Worm (Caenorhabditis elegans) whole organism, L3 larva: Measurements from ENCODE around the gene rpoa-1.
A peak's percentile ranks its signal among the peaks of the same experiment; 100 is the strongest.

ENCODE experiments used
- R02D3.7 ChIP-seq: fragments of 150-350 bp; optimal IDR thresholded peaks from 2 replicates; lab custom pipeline; 2014; ENCODE audit warnings: missing biosample characterization, missing genetic modification characterization
- ZK546.5 ChIP-seq: sonication (generic microtip); optimal IDR thresholded peaks from 2 replicates; lab custom pipeline; 2017; ENCODE audit warnings: missing biosample characterization, missing genetic modification characterization
- aly-2 ChIP-seq: fragments of 150-350 bp; optimal IDR thresholded peaks from 2 replicates; lab custom pipeline; 2014; ENCODE audit warnings: missing biosample characterization, missing genetic modification characterization
- ama-1 ChIP-seq: fragments of 150-350 bp; optimal IDR thresholded peaks from 2 replicates; lab custom pipeline; 2018
- ceh-28 ChIP-seq: fragments of 150-350 bp; optimal IDR thresholded peaks from 2 replicates; lab custom pipeline; 2014; ENCODE audit warnings: missing biosample characterization, missing genetic modification reagents, missing genetic modification characterization
- daf-12 ChIP-seq: fragments of 150-350 bp; optimal IDR thresholded peaks from 2 replicates; lab custom pipeline; 2014; ENCODE audit warnings: missing biosample characterization, missing genetic modification reagents, missing genetic modification characterization
- elt-2 ChIP-seq: sonication (generic microtip); optimal IDR thresholded peaks from 2 replicates; lab custom pipeline; 2016; ENCODE audit warnings: missing genetic modification reagents, mild to moderate bottlenecking, missing genetic modification characterization, missing compliant biosample characterization
- elt-3 ChIP-seq, 3 experiments: fragments of 150-350 bp in 1 of 3; sonication (generic microtip) in 2 of 3; optimal IDR thresholded peaks; 2 replicates in 2 of 3; 4 replicates in 1 of 3; lab custom pipeline; 2014 to 2017; ENCODE audit warnings: missing biosample characterization in 3 of 3, missing genetic modification characterization in 3 of 3
- eor-1 ChIP-seq, 2 experiments: fragments of 150-350 bp; optimal IDR thresholded peaks; 2 replicates each; lab custom pipeline; 2014 to 2018; ENCODE audit warnings: missing biosample characterization in 2 of 2, missing genetic modification characterization in 2 of 2
- hmg-11 ChIP-seq: sonication (generic microtip); optimal IDR thresholded peaks from 2 replicates; lab custom pipeline; 2016; ENCODE audit warnings: missing genetic modification characterization, missing compliant biosample characterization
- jun-1 ChIP-seq: fragments of 150-350 bp; optimal IDR thresholded peaks from 2 replicates; lab custom pipeline; 2014; ENCODE audit warnings: missing biosample characterization, missing genetic modification reagents, missing genetic modification characterization
- lin-15B ChIP-seq: fragments of 150-350 bp; optimal IDR thresholded peaks from 2 replicates; lab custom pipeline; 2014; ENCODE audit warnings: missing biosample characterization, missing genetic modification characterization
- lsy-12 ChIP-seq: sonication (generic microtip); optimal IDR thresholded peaks from 2 replicates; lab custom pipeline; 2016; ENCODE audit warnings: mild to moderate bottlenecking, missing genetic modification characterization, missing compliant biosample characterization
- mml-1 ChIP-seq: fragments of 150-350 bp; sonication (generic microtip); optimal IDR thresholded peaks from 3 replicates; lab custom pipeline; 2014; ENCODE audit warnings: missing biosample characterization, missing genetic modification characterization
- nfya-1 ChIP-seq: sonication (generic microtip); optimal IDR thresholded peaks from 2 replicates; lab custom pipeline; 2017; ENCODE audit warnings: missing genetic modification characterization, mild to moderate bottlenecking, missing compliant biosample characterization, antibody characterized with exemption, moderate library complexity; ENCODE audit not compliant: insufficient read depth
- nhr-12 ChIP-seq: fragments of 150-350 bp; optimal IDR thresholded peaks from 2 replicates; lab custom pipeline; 2014; ENCODE audit warnings: missing biosample characterization, missing genetic modification characterization
- nhr-25 ChIP-seq: sonication (generic microtip); optimal IDR thresholded peaks from 2 replicates; lab custom pipeline; 2017; ENCODE audit warnings: missing biosample characterization, missing genetic modification characterization
- nhr-43 ChIP-seq: sonication (generic microtip); optimal IDR thresholded peaks from 2 replicates; lab custom pipeline; 2016; ENCODE audit warnings: mild to moderate bottlenecking, missing genetic modification characterization, missing compliant biosample characterization; ENCODE audit not compliant: poor library complexity, severe bottlenecking
- nhr-76 ChIP-seq: fragments of 150-350 bp; sonication (generic microtip); optimal IDR thresholded peaks from 5 replicates; lab custom pipeline; 2014; ENCODE audit warnings: missing biosample characterization, missing genetic modification characterization
- pha-4 ChIP-seq: fragments of 150-350 bp; optimal IDR thresholded peaks from 2 replicates; lab custom pipeline; 2014; ENCODE audit warnings: missing biosample characterization, missing genetic modification reagents, missing genetic modification characterization
- pqm-1 ChIP-seq: fragments of 150-350 bp; optimal IDR thresholded peaks from 2 replicates; lab custom pipeline; 2017; ENCODE audit warnings: missing biosample characterization, missing genetic modification characterization, inconsistent platforms
- sea-2 ChIP-seq: fragments of 150-350 bp; sonication (generic microtip); optimal IDR thresholded peaks from 4 replicates; lab custom pipeline; 2014; ENCODE audit warnings: missing biosample characterization, missing genetic modification reagents, missing genetic modification characterization
- tbx-2 ChIP-seq: sonication (generic microtip); optimal IDR thresholded peaks from 2 replicates; lab custom pipeline; 2016; ENCODE audit warnings: mild to moderate bottlenecking, missing genetic modification characterization, missing compliant biosample characterization
- unc-39 ChIP-seq: sonication (generic microtip); optimal IDR thresholded peaks from 4 replicates; lab custom pipeline; 2017; ENCODE audit warnings: missing biosample characterization, missing genetic modification characterization
- zag-1 ChIP-seq: fragments of 150-350 bp; optimal IDR thresholded peaks from 2 replicates; lab custom pipeline; 2014; ENCODE audit warnings: missing biosample characterization, missing genetic modification characterization
- ztf-11 ChIP-seq: fragments of 150-350 bp; optimal IDR thresholded peaks from 2 replicates; lab custom pipeline; 2014; ENCODE audit warnings: missing biosample characterization, missing genetic modification characterization
- ztf-4 ChIP-seq: fragments of 150-350 bp; optimal IDR thresholded peaks from 2 replicates; lab custom pipeline; 2014; ENCODE audit warnings: missing biosample characterization, missing genetic modification characterization

Gene rpoa-1

ce11 chrII:13673605-13674193, 20.9 kb downstream of the rpoa-1 start:
- TF ChIP-seq elt-2 (tag; lab: Kevin White, UChicago) (peak; percentile 33), pqm-1 (tag; lab: Kevin White, UChicago) (peak; percentile 57), nhr-25 (peak; percentile 36), ztf-4 (tag; lab: Kevin White, UChicago) (no peak), ama-1 (lab: Kevin White, UChicago) (peak; percentile 67), nhr-43 (tag; lab: Kevin White, UChicago) (peak; percentile 48), lin-15B (tag; lab: Kevin White, UChicago) (no peak)

ce11 chrII:13672057-13672456, 22.5 kb downstream of the rpoa-1 start:
- TF ChIP-seq nhr-12 (tag; lab: Kevin White, UChicago), result no peak
- peak; percentile 18 for TF ChIP-seq pqm-1 (tag; lab: Kevin White, UChicago)
- peak; percentile 37 for TF ChIP-seq elt-2 (tag; lab: Kevin White, UChicago)

ce11 chrII:13670707-13671295, 23.8 kb downstream of the rpoa-1 start:
- TF ChIP-seq elt-2 (tag; lab: Kevin White, UChicago) (peak; percentile 90), aly-2 (tag; lab: Kevin White, UChicago) (no peak), pqm-1 (tag; lab: Kevin White, UChicago) (peak; percentile 29), pha-4 (tag; lab: Kevin White, UChicago) (peak; percentile 10)

- no peak for TF ChIP-seq ZK546.5 (tag; lab: Kevin White, UChicago)
- TF ChIP-seq elt-2 (tag; lab: Kevin White, UChicago), result peak; percentile 79
- TF ChIP-seq tbx-2 (tag; lab: Kevin White, UChicago), result no peak
- TF ChIP-seq ama-1 (lab: Kevin White, UChicago), result peak; percentile 93
- peak; percentile 9 for TF ChIP-seq lsy-12 (tag; lab: Kevin White, UChicago)
- no peak for TF ChIP-seq nhr-76
- TF ChIP-seq nfya-1 (tag; lab: Kevin White, UChicago), result peak; percentile 44
- no peak for TF ChIP-seq zag-1 (tag; lab: Kevin White, UChicago)
- TF ChIP-seq nhr-43 (tag; lab: Kevin White, UChicago), result peak; percentile 27
Observed at ce11 chrII:13668844-13669441, 25.7 kb downstream of the rpoa-1 start, which contains the start of gene C31C9.7. Gene C31C9.7 (plus strand): TSS chrII:13669104.

ce11 chrII:13664993-13665680, 29.5 kb downstream of the rpoa-1 start:
- peak; percentile 74 for TF ChIP-seq jun-1 (tag; lab: Kevin White, UChicago)
- TF ChIP-seq pqm-1 (tag; lab: Kevin White, UChicago), result peak; percentile 93
- no peak for TF ChIP-seq ztf-11 (tag; lab: Kevin White, UChicago)
- peak; percentile 98 for TF ChIP-seq elt-2 (tag; lab: Kevin White, UChicago)
- peak; percentile 9 for TF ChIP-seq nhr-76
- TF ChIP-seq pha-4 (tag; lab: Kevin White, UChicago), result peak; percentile 33
- TF ChIP-seq daf-12 (tag; lab: Kevin White, UChicago), result no peak
- peak in 1 of 3 experiments; percentile 62 for TF ChIP-seq elt-3 (tag; optimal IDR thresholded peaks at IDR 0.05; lab: Kevin White, UChicago)
- no peak for TF ChIP-seq sea-2 (GFP tag; lab: Kevin White, UChicago)
- peak; percentile 27 for TF ChIP-seq nfya-1 (tag; lab: Kevin White, UChicago)

- no peak for TF ChIP-seq elt-3 (tag; optimal IDR thresholded peaks at IDR 0.05; lab: Kevin White, UChicago)
- no peak for TF ChIP-seq unc-39 (tag; lab: Kevin White, UChicago)
- no peak for TF ChIP-seq hmg-11 (tag; lab: Kevin White, UChicago)
- peak; percentile 69 for TF ChIP-seq jun-1 (tag; lab: Kevin White, UChicago)
- TF ChIP-seq pha-4 (tag; lab: Kevin White, UChicago), result peak; percentile 41
- no peak for TF ChIP-seq eor-1 (tag; optimal IDR thresholded peaks at IDR 0.05; lab: Kevin White, UChicago)
- no peak for TF ChIP-seq R02D3.7 (tag; lab: Kevin White, UChicago)
- TF ChIP-seq aly-2 (tag; lab: Kevin White, UChicago), result no peak
- peak; percentile 89 for TF ChIP-seq elt-2 (tag; lab: Kevin White, UChicago)
- TF ChIP-seq ceh-28 (tag; lab: Kevin White, UChicago), result no peak
- no peak for TF ChIP-seq ztf-11 (tag; lab: Kevin White, UChicago)
- TF ChIP-seq mml-1 (tag; lab: Kevin White, UChicago), result no peak
- TF ChIP-seq pqm-1 (tag; lab: Kevin White, UChicago), result peak; percentile 86
- TF ChIP-seq tbx-2 (tag; lab: Kevin White, UChicago), result no peak
- TF ChIP-seq, all 47 proteins: peak for 4
Observed at ce11 chrII:13664416-13664815, 30.2 kb downstream of the rpoa-1 start.
